Fruit fly (Drosophila melanogaster): ENCODE measurements around the gene CG15005.

CG15005 gene

DNA sequence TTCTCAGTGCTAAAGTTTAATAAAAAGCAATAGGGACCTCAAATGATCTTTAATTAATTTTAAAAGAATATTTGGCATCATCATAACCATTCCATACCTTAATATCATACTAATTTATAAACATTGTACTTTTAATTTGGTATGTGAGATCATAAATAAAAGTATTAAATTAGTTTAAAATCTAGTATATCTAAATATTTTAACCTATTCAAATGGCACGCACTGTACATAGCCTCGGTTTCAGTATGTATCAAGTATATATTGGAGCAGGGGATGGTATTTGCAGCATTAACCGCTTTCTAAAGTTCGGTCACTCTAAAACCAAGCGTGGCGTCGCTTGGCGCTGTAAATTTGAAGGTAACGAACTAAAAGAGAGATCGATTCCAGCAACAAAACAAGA, 38.3 kb upstream of the CG15005 start, which contains the start of gene pav (continued):
- TF ChIP-seq Xbp1 (GFP tag; optimal IDR thresholded peaks at IDR 0.05) (peak; percentile 40), eyg (GFP tag; optimal IDR thresholded peaks at IDR 0.05) (no peak), row (GFP tag; IDR thresholded peaks at IDR 0.05) (peak; percentile 82), CG1602 (GFP tag; optimal IDR thresholded peaks at IDR 0.05) (no peak), nerfin-1 (tag; optimal IDR thresholded peaks at IDR 0.05) (peak; percentile 44), sisA (GFP tag; IDR thresholded peaks at IDR 0.05) (0 out of 2 replicates have a peak, but pooled peaks have one; percentile 33), ci (GFP tag; IDR thresholded peaks at IDR 0.05) (no peak), CG6175 (GFP tag; IDR thresholded peaks at IDR 0.05) (no peak), dmrt11E (tag; optimal IDR thresholded peaks at IDR 0.05) (peak; percentile 35), CG6254 (GFP tag; optimal IDR thresholded peaks at IDR 0.05) (no peak), p53 (GFP tag; optimal IDR thresholded peaks at IDR 0.05) (no peak), Nf-YB (GFP tag; optimal IDR thresholded peaks at IDR 0.05) (no peak), ttk (GFP tag; IDR thresholded peaks at IDR 0.05) (no peak), zf30C (GFP tag; optimal IDR thresholded peaks at IDR 0.05) (no peak), CG10565 (GFP tag; optimal IDR thresholded peaks at IDR 0.05) (no peak), tup (GFP tag; optimal IDR thresholded peaks at IDR 0.05) (no peak), lilli (GFP tag; optimal IDR thresholded peaks at IDR 0.05) (peak; percentile 16), toy (GFP tag; IDR thresholded peaks at IDR 0.05) (no peak), Lhr (GFP tag; optimal IDR thresholded peaks at IDR 0.05) (no peak), nerfin-2 (GFP tag; IDR thresholded peaks at IDR 0.05; ENCODE audit: partially characterized antibody) (no peak), CG17568 (GFP tag; optimal IDR thresholded peaks at IDR 0.05) (no peak), Ptx1 (GFP tag; IDR thresholded peaks at IDR 0.05) (peak; percentile 44; the same call in 1 of the 2 replicates), az2 (GFP tag; optimal IDR thresholded peaks at IDR 0.05) (peak; percentile 1), ro (GFP tag; IDR thresholded peaks at IDR 0.05) (no peak), dysf (GFP tag; IDR thresholded peaks at IDR 0.05) (peak; percentile 70; the same call in 2 of the 3 replicates), Opbp (GFP tag; IDR thresholded peaks at IDR 0.05; ENCODE audit: partially characterized antibody) (0 out of 3 replicates have a peak, but pooled peaks have one; percentile 6), CG8089 (GFP tag; optimal IDR thresholded peaks at IDR 0.05) (no peak), Adf1 (GFP tag; IDR thresholded peaks at IDR 0.05) (0 out of 2 replicates have a peak, but pooled peaks have one; percentile 19), ase (GFP tag; IDR thresholded peaks at IDR 0.05) (peak; percentile 38; the same call in 1 of the 3 replicates), fd96Cb (tag; optimal IDR thresholded peaks at IDR 0.05) (peak; percentile 44), hb (GFP tag; IDR thresholded peaks at IDR 0.05; ENCODE audit: partially characterized antibody) (no peak), pb (GFP tag; optimal IDR thresholded peaks at IDR 0.05) (no peak), prd (optimal IDR thresholded peaks at IDR 0.05) (no peak), prd (GFP tag; IDR thresholded peaks at IDR 0.05) (peak; percentile 67), sim (GFP tag; IDR thresholded peaks at IDR 0.05) (no peak), CG2129 (GFP tag; IDR thresholded peaks at IDR 0.05; ENCODE audit: partially characterized antibody) (no peak), grn (GFP tag; optimal IDR thresholded peaks at IDR 0.05) (no peak), bab2 (GFP tag; optimal IDR thresholded peaks at IDR 0.05) (no peak), CG12219 (GFP tag; optimal IDR thresholded peaks at IDR 0.05) (no peak), Drgx (GFP tag; IDR thresholded peaks at IDR 0.05) (peak; percentile 54), Bgb (GFP tag; IDR thresholded peaks at IDR 0.05; ENCODE audit: partially characterized antibody) (no peak), CG4424 (GFP tag; optimal IDR thresholded peaks at IDR 0.05) (no peak), CG7928 (GFP tag; optimal IDR thresholded peaks at IDR 0.05) (no peak), dimm (GFP tag; IDR thresholded peaks at IDR 0.05) (no peak), CG8765 (GFP tag; IDR thresholded peaks at IDR 0.05) (no peak), CG14667 (GFP tag; IDR thresholded peaks at IDR 0.05) (peak; percentile 4; the same call in 1 of the 2 replicates), CG7987 (GFP tag; optimal IDR thresholded peaks at IDR 0.05) (no peak), CG30403 (GFP tag; optimal IDR thresholded peaks at IDR 0.05) (peak; percentile 54), NK7.1 (GFP tag; optimal IDR thresholded peaks at IDR 0.05) (no peak), HLH4C (GFP tag; IDR thresholded peaks at IDR 0.05; ENCODE audit: partially characterized antibody) (no peak), D (optimal IDR thresholded peaks at IDR 0.05) (no peak), D (GFP tag; optimal IDR thresholded peaks at IDR 0.05) (no peak)
